Fruit fly (Drosophila melanogaster) whole organism, pupa: ENCODE data around the gene Jon99Fii.

ENCODE experiments used
- CG10348 ChIP-seq: fragments of 200-800 bp; sonication (Bioruptor generic); IDR thresholded peaks from 2 replicates; pipeline ENCODE4 v1.3.6; 2022; ENCODE audit warnings: missing biosample characterization, missing genetic modification characterization
- CG12605 ChIP-seq: fragments of 200-800 bp; sonication (Bioruptor generic); IDR thresholded peaks from 2 replicates; pipeline ENCODE4 v1.3.6; 2022; ENCODE audit warnings: missing biosample characterization, missing genetic modification characterization
- CG13204 ChIP-seq: fragments of 200-800 bp; sonication (Bioruptor generic); optimal IDR thresholded peaks from 2 replicates; lab custom pipeline; 2018; ENCODE audit warnings: missing biosample characterization, mild to moderate bottlenecking, missing genetic modification characterization, moderate library complexity
- CG32121 ChIP-seq: fragments of 200-800 bp; sonication (Bioruptor generic); IDR thresholded peaks from 2 replicates; pipeline ENCODE4 v1.3.6; 2022; ENCODE audit warnings: missing biosample characterization, missing genetic modification characterization
- EcR ChIP-seq: fragments of 200-800 bp; sonication (Bioruptor generic); optimal IDR thresholded peaks from 3 replicates; lab custom pipeline; 2019; ENCODE audit warnings: missing biosample characterization, missing genetic modification characterization, mild to moderate bottlenecking, moderate library complexity, missing genetic modification reagents
- Pif1A ChIP-seq: fragments of 200-800 bp; sonication (Bioruptor generic); optimal IDR thresholded peaks from 3 replicates; lab custom pipeline; 2016; ENCODE audit warnings: missing biosample characterization, missing genetic modification characterization
- Pif1B ChIP-seq: fragments of 200-800 bp; sonication (Bioruptor generic); optimal IDR thresholded peaks from 3 replicates; lab custom pipeline; 2016; ENCODE audit warnings: missing biosample characterization, missing genetic modification characterization
- gl ChIP-seq: fragments of 200-800 bp; sonication (Bioruptor generic); optimal IDR thresholded peaks from 2 replicates; lab custom pipeline; 2018; ENCODE audit warnings: missing biosample characterization, mild to moderate bottlenecking, missing genetic modification characterization

- TF ChIP-seq gl (tag; lab: Kevin White, UChicago) = no peak
- TF ChIP-seq EcR (GFP tag; lab: Kevin White, UChicago) = no peak
- TF ChIP-seq CG10348 (GFP tag; lab: Robert Waterston, UW) = no peak
- TF ChIP-seq CG32121 (GFP tag; lab: Robert Waterston, UW) = no peak
- no peak for TF ChIP-seq CG12605 (GFP tag; lab: Robert Waterston, UW)
- TF ChIP-seq Pif1A (GFP tag; lab: Kevin White, UChicago) = no peak
- no peak for TF ChIP-seq Pif1B
- TF ChIP-seq CG13204 = no peak
Measured at dm6 chr3R:30453236-30453635, 34.5 kb downstream of the Jon99Fii start.
